Fruit fly (Drosophila melanogaster): Measurements from ENCODE around the gene CG7149.

DNA sequence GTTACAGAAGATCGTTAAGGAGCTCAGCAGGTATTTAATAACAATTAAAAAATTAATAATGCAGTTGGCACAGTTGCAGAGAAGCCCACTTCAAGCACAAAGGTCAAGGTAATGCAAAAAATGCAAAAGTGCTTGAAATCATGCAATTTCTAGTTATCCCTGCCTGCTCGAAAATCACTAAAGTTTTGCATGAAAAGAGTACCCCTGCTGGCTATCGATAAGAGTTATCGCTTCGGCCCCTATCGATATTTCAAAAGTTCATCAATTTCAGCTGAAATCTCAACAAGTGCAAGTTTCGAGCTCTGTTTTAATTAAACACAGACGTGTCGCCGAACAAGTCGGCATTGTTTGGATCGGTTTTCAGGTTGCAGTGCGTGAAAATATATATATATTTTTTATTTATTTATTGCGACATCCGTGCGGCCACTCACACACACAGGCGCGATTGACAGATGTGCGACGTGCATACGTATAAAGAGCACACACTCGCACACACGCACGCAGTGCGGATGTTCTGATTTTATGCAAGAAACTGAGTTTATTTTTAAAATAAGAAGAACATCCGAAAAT is 31.0 kb upstream of the CG7149 start:
- peak; percentile 71 for TF ChIP-seq h (GFP tag; optimal IDR thresholded peaks at IDR 0.05)
- TF ChIP-seq lola (GFP tag; optimal IDR thresholded peaks at IDR 0.05): no peak
- TF ChIP-seq Sp1 (GFP tag; optimal IDR thresholded peaks at IDR 0.05): peak; percentile 49
- TF ChIP-seq CG32264 (GFP tag; optimal IDR thresholded peaks at IDR 0.05): no peak
- TF ChIP-seq tai (GFP tag; optimal IDR thresholded peaks at IDR 0.05): no peak
- TF ChIP-seq pan (optimal IDR thresholded peaks at IDR 0.05): no peak
- no peak for TF ChIP-seq CG9705 (GFP tag; optimal IDR thresholded peaks at IDR 0.05)
- TF ChIP-seq rgr (GFP tag; optimal IDR thresholded peaks at IDR 0.05): peak; percentile 52
- no peak for TF ChIP-seq Jra (GFP tag; optimal IDR thresholded peaks at IDR 0.05)
- TF ChIP-seq Vsx2 (GFP tag; optimal IDR thresholded peaks at IDR 0.05; ENCODE audit: partially characterized antibody): peak; percentile 80
- TF ChIP-seq Hr78 (GFP tag; optimal IDR thresholded peaks at IDR 0.05): no peak
